Fruit fly (Drosophila melanogaster) whole organism, prepupa: ENCODE results near the gene Scm.
A peak's percentile ranks its signal among the peaks of the same experiment; 100 is the strongest.

Experiments used
- Blimp-1 ChIP-seq: fragments of 200-800 bp; sonication (Bioruptor generic); optimal IDR thresholded peaks from 3 replicates; lab custom pipeline; 2017; ENCODE audit warnings: missing biosample characterization, missing genetic modification characterization, mild to moderate bottlenecking, moderate library complexity, missing genetic modification reagents
- CG10631 ChIP-seq: fragments of 200-800 bp; sonication (Bioruptor generic); optimal IDR thresholded peaks from 2 replicates; lab custom pipeline; 2016; ENCODE audit warnings: missing biosample characterization, missing genetic modification characterization
- CG10669 ChIP-seq: fragments of 200-800 bp; sonication (Bioruptor generic); optimal IDR thresholded peaks from 3 replicates; lab custom pipeline; 2018; ENCODE audit warnings: missing biosample characterization, mild to moderate bottlenecking, missing genetic modification characterization, moderate library complexity
- CG11294 ChIP-seq: fragments of 200-800 bp; sonication (Bioruptor generic); IDR thresholded peaks from 2 replicates; pipeline ENCODE4 v1.3.6; 2022; ENCODE audit warnings: missing biosample characterization, missing genetic modification characterization
- CG11902 ChIP-seq: fragments of 200-800 bp; sonication (Bioruptor generic); optimal IDR thresholded peaks from 3 replicates; lab custom pipeline; 2016; ENCODE audit warnings: missing biosample characterization, missing genetic modification characterization
- CG1621 ChIP-seq: fragments of 200-800 bp; sonication (Bioruptor generic); optimal IDR thresholded peaks from 3 replicates; lab custom pipeline; 2018; ENCODE audit warnings: missing biosample characterization, mild to moderate bottlenecking, missing genetic modification characterization
- CG16779 ChIP-seq: fragments of 200-800 bp; sonication (Bioruptor generic); optimal IDR thresholded peaks from 3 replicates; lab custom pipeline; 2017; ENCODE audit warnings: missing biosample characterization, mild to moderate bottlenecking, missing genetic modification characterization
- CG3032 ChIP-seq: fragments of 200-800 bp; optimal IDR thresholded peaks from 2 replicates; lab custom pipeline; 2019; ENCODE audit warnings: missing biosample characterization, mild to moderate bottlenecking, missing genetic modification characterization, moderate library complexity
- CG32006 ChIP-seq: fragments of 200-800 bp; sonication (Bioruptor generic); optimal IDR thresholded peaks from 3 replicates; lab custom pipeline; 2017; ENCODE audit warnings: missing biosample characterization, mild to moderate bottlenecking, missing genetic modification characterization
- CG34406 ChIP-seq: fragments of 200-800 bp; sonication (Bioruptor generic); optimal IDR thresholded peaks from 3 replicates; lab custom pipeline; 2016; ENCODE audit warnings: missing biosample characterization, missing genetic modification characterization
- CG4318 ChIP-seq: fragments of 200-800 bp; sonication (Bioruptor generic); optimal IDR thresholded peaks from 3 replicates; lab custom pipeline; 2017; ENCODE audit warnings: missing biosample characterization, mild to moderate bottlenecking, missing genetic modification characterization
- CG6163 ChIP-seq: fragments of 200-800 bp; sonication (Bioruptor generic); IDR thresholded peaks from 3 replicates; pipeline ENCODE4 v1.3.6; 2022; ENCODE audit warnings: missing biosample characterization, missing genetic modification characterization
- CG6792 ChIP-seq: fragments of 200-800 bp; sonication (Bioruptor generic); optimal IDR thresholded peaks from 3 replicates; lab custom pipeline; 2016; ENCODE audit warnings: missing biosample characterization, missing genetic modification characterization
- CG6808 ChIP-seq: fragments of 200-800 bp; sonication (Bioruptor generic); optimal IDR thresholded peaks from 3 replicates; lab custom pipeline; 2017; ENCODE audit warnings: missing biosample characterization, missing genetic modification characterization, mild to moderate bottlenecking, moderate library complexity, missing genetic modification reagents
- CG7368 ChIP-seq: fragments of 200-800 bp; sonication (Bioruptor generic); optimal IDR thresholded peaks from 3 replicates; lab custom pipeline; 2016; ENCODE audit warnings: missing biosample characterization, missing genetic modification characterization
- CG8119 ChIP-seq: fragments of 200-800 bp; sonication (Bioruptor generic); IDR thresholded peaks from 3 replicates; pipeline ENCODE4 v1.3.6; 2022; ENCODE audit warnings: missing biosample characterization, missing genetic modification characterization
- CG9139 ChIP-seq: fragments of 200-800 bp; sonication (Bioruptor generic); optimal IDR thresholded peaks from 3 replicates; lab custom pipeline; 2017; ENCODE audit warnings: missing biosample characterization, mild to moderate bottlenecking, missing genetic modification characterization
- Eip75B ChIP-seq: fragments of 200-800 bp; sonication (Bioruptor generic); optimal IDR thresholded peaks from 3 replicates; lab custom pipeline; 2016; ENCODE audit warnings: missing biosample characterization, missing genetic modification characterization
- Eip78C ChIP-seq: fragments of 200-800 bp; sonication (Bioruptor generic); peaks from one replicate; lab custom pipeline; 2016; ENCODE audit warnings: missing biosample characterization, missing genetic modification characterization
- Eip93F ChIP-seq: fragments of 200-800 bp; sonication (Bioruptor generic); optimal IDR thresholded peaks from 2 replicates; lab custom pipeline; 2016; ENCODE audit warnings: missing biosample characterization, mild to moderate bottlenecking, missing genetic modification characterization
- Ets21C ChIP-seq: fragments of 200-800 bp; sonication (Bioruptor generic); optimal IDR thresholded peaks from 3 replicates; lab custom pipeline; 2016; ENCODE audit warnings: missing biosample characterization, missing genetic modification characterization
- Ets96B ChIP-seq: fragments of 200-800 bp; optimal IDR thresholded peaks from 2 replicates; lab custom pipeline; 2019; ENCODE audit warnings: missing biosample characterization, mild to moderate bottlenecking, missing genetic modification characterization, moderate library complexity
- Gug ChIP-seq: fragments of 200-800 bp; sonication (Bioruptor generic); IDR thresholded peaks from 2 replicates; pipeline ENCODE4 v1.3.6; 2022; ENCODE audit warnings: missing biosample characterization, missing genetic modification characterization
- Hr38 ChIP-seq: sonication (Bioruptor generic); optimal IDR thresholded peaks from 2 replicates; lab custom pipeline; 2016; ENCODE audit warnings: missing biosample characterization, missing genetic modification characterization
- Hr4 ChIP-seq: fragments of 200-800 bp; sonication (Bioruptor generic); optimal IDR thresholded peaks from 3 replicates; lab custom pipeline; 2016; ENCODE audit warnings: missing biosample characterization, missing genetic modification characterization
- Lpt ChIP-seq: fragments of 200-800 bp; sonication (Bioruptor generic); optimal IDR thresholded peaks from 3 replicates; lab custom pipeline; 2016; ENCODE audit warnings: missing biosample characterization, missing genetic modification characterization
- Met ChIP-seq: fragments of 200-800 bp; sonication (Bioruptor generic); optimal IDR thresholded peaks from 3 replicates; lab custom pipeline; 2016; ENCODE audit warnings: missing biosample characterization, missing genetic modification characterization
- OdsH ChIP-seq: fragments of 200-800 bp; sonication (Bioruptor generic); optimal IDR thresholded peaks from 3 replicates; lab custom pipeline; 2016; ENCODE audit warnings: missing biosample characterization, missing genetic modification characterization
- Smox ChIP-seq: fragments of 200-800 bp; sonication (Bioruptor generic); optimal IDR thresholded peaks from 3 replicates; lab custom pipeline; 2016; ENCODE audit warnings: missing biosample characterization, missing genetic modification characterization
- Sox14 ChIP-seq: fragments of 200-800 bp; sonication (Bioruptor generic); optimal IDR thresholded peaks from 3 replicates; lab custom pipeline; 2016; ENCODE audit warnings: missing biosample characterization, missing genetic modification characterization
- acj6 ChIP-seq: fragments of 200-800 bp; sonication (Bioruptor generic); optimal IDR thresholded peaks from 3 replicates; lab custom pipeline; 2016; ENCODE audit warnings: missing biosample characterization, missing genetic modification characterization
- cyc ChIP-seq: fragments of 200-800 bp; sonication (Bioruptor generic); optimal IDR thresholded peaks from 3 replicates; lab custom pipeline; 2016; ENCODE audit warnings: missing biosample characterization, missing genetic modification characterization
- dac ChIP-seq: fragments of 200-800 bp; sonication (Bioruptor generic); optimal IDR thresholded peaks from 2 replicates; lab custom pipeline; 2017; ENCODE audit warnings: missing biosample characterization, mild to moderate bottlenecking, missing genetic modification characterization
- dsx ChIP-seq: fragments of 200-800 bp; optimal IDR thresholded peaks from 3 replicates; lab custom pipeline; 2019; ENCODE audit warnings: missing biosample characterization, mild to moderate bottlenecking, missing genetic modification characterization, moderate library complexity; ENCODE audit not compliant: poor library complexity, severe bottlenecking
- eg ChIP-seq: fragments of 200-800 bp; sonication (Bioruptor generic); IDR thresholded peaks from 3 replicates; pipeline ENCODE4 v1.3.6; 2022; ENCODE audit warnings: missing biosample characterization, missing genetic modification characterization
- esn ChIP-seq: fragments of 200-800 bp; sonication (Bioruptor generic); optimal IDR thresholded peaks from 2 replicates; lab custom pipeline; 2016; ENCODE audit warnings: missing biosample characterization, mild to moderate bottlenecking, missing genetic modification characterization, moderate library complexity
- fd59A ChIP-seq: fragments of 200-800 bp; sonication (Bioruptor generic); optimal IDR thresholded peaks from 2 replicates; lab custom pipeline; 2017; ENCODE audit warnings: missing biosample characterization, mild to moderate bottlenecking, missing genetic modification characterization, missing genetic modification reagents
- fkh ChIP-seq: fragments of 200-800 bp; sonication (Bioruptor generic); optimal IDR thresholded peaks from 3 replicates; lab custom pipeline; 2017; ENCODE audit warnings: missing biosample characterization, mild to moderate bottlenecking, missing genetic modification characterization, moderate library complexity
- lz ChIP-seq: fragments of 200-800 bp; sonication (Bioruptor generic); optimal IDR thresholded peaks from 3 replicates; lab custom pipeline; 2016; ENCODE audit warnings: missing biosample characterization, missing genetic modification characterization
- net ChIP-seq: fragments of 200-800 bp; sonication (Bioruptor generic); optimal IDR thresholded peaks from 3 replicates; lab custom pipeline; 2016; ENCODE audit warnings: missing biosample characterization, missing genetic modification characterization
- salr ChIP-seq, 2 experiments: fragments of 200-800 bp; sonication (Bioruptor generic); optimal IDR thresholded peaks; 3 replicates each; lab custom pipeline; 2016 to 2018; ENCODE audit warnings: missing biosample characterization in 2 of 2, missing genetic modification characterization in 2 of 2, mild to moderate bottlenecking in 1 of 2
- spab ChIP-seq: fragments of 200-800 bp; sonication (Bioruptor generic); optimal IDR thresholded peaks from 2 replicates; lab custom pipeline; 2017; ENCODE audit warnings: missing biosample characterization, mild to moderate bottlenecking, missing genetic modification characterization, missing genetic modification reagents
- ss ChIP-seq, 2 experiments: fragments of 200-800 bp; sonication (Bioruptor generic); optimal IDR thresholded peaks; 2 replicates in 1 of 2; 3 replicates in 1 of 2; lab custom pipeline; 2017 to 2018; ENCODE audit warnings: mild to moderate bottlenecking in 2 of 2, missing biosample characterization in 2 of 2, missing genetic modification characterization in 2 of 2, moderate library complexity in 1 of 2
- svp ChIP-seq: fragments of 200-800 bp; sonication (Bioruptor generic); peaks from one replicate; lab custom pipeline; 2016; ENCODE audit warnings: missing biosample characterization, missing genetic modification characterization
- topi ChIP-seq: fragments of 200-800 bp; sonication (Bioruptor generic); optimal IDR thresholded peaks from 3 replicates; lab custom pipeline; 2016; ENCODE audit warnings: missing biosample characterization, missing genetic modification characterization
- vri ChIP-seq: fragments of 200-800 bp; sonication (Bioruptor generic); optimal IDR thresholded peaks from 3 replicates; lab custom pipeline; 2016; ENCODE audit warnings: missing biosample characterization, mild to moderate bottlenecking, missing genetic modification characterization

Gene Scm

dm6 chr3R:9601949-9602348 lies 35.5 kb downstream of the Scm start:
- no peak for TF ChIP-seq spab (GFP tag; lab: Kevin White, UChicago)
- TF ChIP-seq CG9139 (GFP tag; lab: Kevin White, UChicago) = no peak
- peak; percentile 15 for TF ChIP-seq Eip78C (GFP tag; lab: Kevin White, UChicago)
- TF ChIP-seq CG10631 (GFP tag; lab: Kevin White, UChicago) = no peak
- no peak for TF ChIP-seq Lpt (GFP tag; lab: Kevin White, UChicago)
- TF ChIP-seq Gug = no peak
- no peak for TF ChIP-seq topi (GFP tag; lab: Kevin White, UChicago)
- TF ChIP-seq Hr4 (GFP tag; lab: Kevin White, UChicago) = no peak
- TF ChIP-seq CG6163 = no peak
- TF ChIP-seq CG34406 (GFP tag; lab: Kevin White, UChicago) = no peak
- TF ChIP-seq CG7368 = no peak
- TF ChIP-seq fkh = no peak
- TF ChIP-seq ss (GFP tag; optimal IDR thresholded peaks at IDR 0.05; lab: Kevin White, UChicago) = peak in 1 of 2 experiments; percentile 17
- TF ChIP-seq Eip75B (GFP tag; lab: Kevin White, UChicago) = no peak
- TF ChIP-seq CG6808 (GFP tag; lab: Kevin White, UChicago) = no peak
- no peak for TF ChIP-seq fd59A (GFP tag; lab: Kevin White, UChicago)
- TF ChIP-seq Blimp-1 (GFP tag; lab: Kevin White, UChicago) = no peak
- TF ChIP-seq Eip93F (GFP tag; lab: Kevin White, UChicago) = no peak
- TF ChIP-seq CG11294 (GFP tag; lab: Robert Waterston, UW) = no peak
- TF ChIP-seq CG6792 (GFP tag; lab: Kevin White, UChicago) = no peak
- no peak for TF ChIP-seq OdsH (GFP tag; lab: Kevin White, UChicago)
- TF ChIP-seq esn (GFP tag; lab: Kevin White, UChicago) = no peak
- TF ChIP-seq CG16779 = no peak
- TF ChIP-seq vri (GFP tag; lab: Kevin White, UChicago) = peak; percentile 32

DNA sequence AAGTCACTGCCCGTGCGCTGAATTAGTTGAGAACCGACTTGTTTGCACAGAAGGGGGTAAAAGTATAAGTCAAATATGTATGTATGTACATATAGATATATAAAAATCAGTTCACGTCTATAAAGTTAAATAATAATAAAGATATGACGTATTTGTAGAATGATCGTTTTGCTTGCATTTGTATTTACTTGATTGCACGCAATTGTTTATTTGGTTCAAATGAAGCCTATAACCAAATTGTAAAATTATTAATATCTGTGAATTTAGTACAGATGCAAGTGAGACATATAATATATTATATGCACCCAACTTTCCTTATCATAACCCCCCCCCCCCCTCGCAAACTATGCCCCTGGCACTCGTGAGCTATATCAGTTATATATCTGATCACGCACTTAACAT lies 36.9 kb downstream of the Scm start:
- TF ChIP-seq fd59A (GFP tag; lab: Kevin White, UChicago) (peak; percentile 18), Eip93F (GFP tag; lab: Kevin White, UChicago) (no peak), CG9139 (GFP tag; lab: Kevin White, UChicago) (peak; percentile 51), vri (GFP tag; lab: Kevin White, UChicago) (peak; percentile 17), Hr4 (GFP tag; lab: Kevin White, UChicago) (no peak), Blimp-1 (GFP tag; lab: Kevin White, UChicago) (no peak), salr (GFP tag; optimal IDR thresholded peaks at IDR 0.05; lab: Kevin White, UChicago) (no peak), acj6 (GFP tag; lab: Kevin White, UChicago) (peak; percentile 4), eg (GFP tag; lab: Robert Waterston, UW) (0 out of 3 replicates have a peak, but pooled peaks have one; percentile 29), Met (GFP tag; lab: Kevin White, UChicago) (no peak), Sox14 (GFP tag; lab: Kevin White, UChicago) (no peak), CG4318 (GFP tag; lab: Kevin White, UChicago) (no peak), esn (GFP tag; lab: Kevin White, UChicago) (peak; percentile 4), CG16779 (peak; percentile 36), dsx (GFP tag; lab: Kevin White, UChicago) (peak; percentile 57), Gug (no peak), Ets21C (GFP tag; lab: Kevin White, UChicago) (no peak), CG6808 (GFP tag; lab: Kevin White, UChicago) (peak; percentile 56), CG7368 (peak; percentile 4), CG3032 (tag; lab: Kevin White, UChicago) (peak; percentile 49), Eip78C (GFP tag; lab: Kevin White, UChicago) (peak; percentile 84), dac (GFP tag; lab: Kevin White, UChicago) (no peak), lz (GFP tag; lab: Kevin White, UChicago) (no peak), Smox (GFP tag; lab: Kevin White, UChicago) (peak; percentile 21), Hr38 (no peak), ss (GFP tag; optimal IDR thresholded peaks at IDR 0.05; lab: Kevin White, UChicago) (peak; percentile 36 to 50), CG11294 (GFP tag; lab: Robert Waterston, UW) (no peak), Ets96B (tag; lab: Kevin White, UChicago) (peak; percentile 55), CG6792 (GFP tag; lab: Kevin White, UChicago) (peak; percentile 39), OdsH (GFP tag; lab: Kevin White, UChicago) (peak; percentile 50), Eip75B (GFP tag; lab: Kevin White, UChicago) (no peak), fkh (peak; percentile 83), CG6163 (peak; percentile 59; the same call in 1 of the 3 replicates), cyc (GFP tag; lab: Kevin White, UChicago) (no peak), net (GFP tag; lab: Kevin White, UChicago) (peak; percentile 47), spab (GFP tag; lab: Kevin White, UChicago) (peak; percentile 39), CG11902 (GFP tag; lab: Kevin White, UChicago) (no peak), CG8119 (GFP tag; lab: Robert Waterston, UW) (no peak), CG10669 (peak; percentile 46), CG32006 (GFP tag; lab: Kevin White, UChicago) (peak; percentile 17), CG1621 (tag; lab: Kevin White, UChicago) (peak; percentile 26), svp (GFP tag; lab: Kevin White, UChicago) (peak; percentile 72), CG34406 (GFP tag; lab: Kevin White, UChicago) (peak; percentile 47)
